Worm (Caenorhabditis elegans): ENCODE measurements around the gene smvt-1.
A peak's percentile ranks its signal among the peaks of the same experiment; 100 is the strongest.

The smvt-1 gene

ce11 chrX:2583135-2583683 is 34.4 kb upstream of the smvt-1 start:
- TF ChIP-seq grh-1 (GFP tag; IDR thresholded peaks at IDR 0.05) (0 out of 2 replicates have a peak, but pooled peaks have one; percentile 32), sptf-1 (tag; optimal IDR thresholded peaks at IDR 0.05) (no peak), ceh-90 (tag; optimal IDR thresholded peaks at IDR 0.05) (no peak), nhr-28 (tag; optimal IDR thresholded peaks at IDR 0.05) (no peak), tlp-1 (tag; optimal IDR thresholded peaks at IDR 0.05) (no peak), hlh-17 (GFP tag; optimal IDR thresholded peaks at IDR 0.05; ENCODE audit: borderline replicate concordance) (no peak), ztf-4 (tag; optimal IDR thresholded peaks at IDR 0.05) (no peak), snu-23 (GFP tag; optimal IDR thresholded peaks at IDR 0.05) (peak; percentile 3), aly-2 (tag; optimal IDR thresholded peaks at IDR 0.05) (no peak), zag-1 (tag; optimal IDR thresholded peaks at IDR 0.05) (no peak), xbp-1 (tag; optimal IDR thresholded peaks at IDR 0.05) (no peak), swsn-7 (tag; optimal IDR thresholded peaks at IDR 0.05) (no peak), nhr-85 (tag) (peak; percentile 86), lsy-2 (tag; optimal IDR thresholded peaks at IDR 0.05) (no peak), ceh-63 (GFP tag; optimal IDR thresholded peaks at IDR 0.05) (no peak), C34B4.2 (tag; optimal IDR thresholded peaks at IDR 0.05) (no peak), lir-3 (tag; optimal IDR thresholded peaks at IDR 0.05; ENCODE audit: poor library complexity) (no peak), skn-1 (tag; optimal IDR thresholded peaks at IDR 0.05) (peak; percentile 22), ceh-88 (GFP tag; IDR thresholded peaks at IDR 0.05) (no peak), zip-4 (GFP tag; optimal IDR thresholded peaks at IDR 0.05) (no peak), unc-62 (GFP tag; optimal IDR thresholded peaks at IDR 0.05) (no peak), mdl-1 (tag; optimal IDR thresholded peaks at IDR 0.05) (no peak), unc-86 (tag; optimal IDR thresholded peaks at IDR 0.05) (no peak), nhr-71 (tag; optimal IDR thresholded peaks at IDR 0.05) (peak; percentile 13), blmp-1 (tag; optimal IDR thresholded peaks at IDR 0.05) (no peak), lin-13 (GFP tag; optimal IDR thresholded peaks at IDR 0.05) (no peak), nhr-19 (GFP tag; conservative IDR thresholded peaks at IDR 0.05) (peak; percentile 11; the same call in 1 of the 2 replicates), efl-3 (GFP tag; optimal IDR thresholded peaks at IDR 0.05) (no peak), pag-3 (tag; optimal IDR thresholded peaks at IDR 0.05; ENCODE audit: borderline replicate concordance, insufficient read depth) (no peak), fkh-4 (tag; optimal IDR thresholded peaks at IDR 0.05; ENCODE audit: borderline replicate concordance) (no peak), elt-2 (tag; optimal IDR thresholded peaks at IDR 0.05) (no peak), mep-1 (tag; optimal IDR thresholded peaks at IDR 0.05) (no peak), fkh-8 (tag; optimal IDR thresholded peaks at IDR 0.05) (no peak), fkh-10 (GFP tag; optimal IDR thresholded peaks at IDR 0.05) (no peak), dpl-1 (GFP tag; optimal IDR thresholded peaks at IDR 0.05) (no peak), alr-1 (tag; optimal IDR thresholded peaks at IDR 0.05; ENCODE audit: borderline replicate concordance) (no peak), nhr-11 (tag; optimal IDR thresholded peaks at IDR 0.05) (no peak), lin-35 (GFP tag; optimal IDR thresholded peaks at IDR 0.05) (no peak), fos-1 (tag; optimal IDR thresholded peaks at IDR 0.05) (no peak), nhr-20 (tag; optimal IDR thresholded peaks at IDR 0.05) (peak; percentile 0), ces-1 (GFP tag; optimal IDR thresholded peaks at IDR 0.05) (no peak), tbx-2 (tag; optimal IDR thresholded peaks at IDR 0.05) (no peak), isw-1 (GFP tag; IDR thresholded peaks at IDR 0.05) (no peak), unc-98 (GFP tag; IDR thresholded peaks at IDR 0.05) (no peak), snpc-4 (tag; optimal IDR thresholded peaks at IDR 0.05) (no peak), irx-1 (tag; optimal IDR thresholded peaks at IDR 0.05) (no peak), C16A3.4 (tag; optimal IDR thresholded peaks at IDR 0.05) (no peak), unc-30 (tag; optimal IDR thresholded peaks at IDR 0.05) (no peak), ama-1 (optimal IDR thresholded peaks at IDR 0.05) (no peak), ztf-11 (tag; optimal IDR thresholded peaks at IDR 0.05) (no peak), mef-2 (tag; optimal IDR thresholded peaks at IDR 0.05) (no peak), nhr-90 (tag; optimal IDR thresholded peaks at IDR 0.05; ENCODE audit: poor library complexity) (peak; percentile 31), mab-9 (GFP tag; IDR thresholded peaks at IDR 0.05) (no peak), nhr-77 (tag; optimal IDR thresholded peaks at IDR 0.05) (no peak)

Data from whole organism, L1 larva.